Worm (Caenorhabditis elegans): Measurements from ENCODE around the gene W02F12.4.

- TF ChIP-seq ceh-32 (tag; optimal IDR thresholded peaks at IDR 0.05; ENCODE audit: poor library complexity), result no peak
- TF ChIP-seq snpc-4 (tag; optimal IDR thresholded peaks at IDR 0.05), result no peak
- TF ChIP-seq zag-1 (tag; optimal IDR thresholded peaks at IDR 0.05), result no peak
- TF ChIP-seq unc-62 (GFP tag; optimal IDR thresholded peaks at IDR 0.05 in 1 of 2), result no peak
- no peak for TF ChIP-seq unc-62 (tag; optimal IDR thresholded peaks at IDR 0.05)
- no peak for TF ChIP-seq lsy-2 (tag; optimal IDR thresholded peaks at IDR 0.05)
- TF ChIP-seq ztf-11 (tag; optimal IDR thresholded peaks at IDR 0.05), result no peak
- TF ChIP-seq dve-1 (tag; optimal IDR thresholded peaks at IDR 0.05; ENCODE audit: insufficient read depth), result no peak
- no peak for TF ChIP-seq F37D6.2 (tag; optimal IDR thresholded peaks at IDR 0.05)
- no peak for TF ChIP-seq ceh-82 (tag; optimal IDR thresholded peaks at IDR 0.05)
- no peak for TF ChIP-seq ceh-20 (GFP tag; IDR thresholded peaks at IDR 0.05)
- no peak for TF ChIP-seq F26F4.8 (GFP tag; conservative IDR thresholded peaks at IDR 0.05)
Observed at ce11 chrV:6669520-6669919, 37.2 kb downstream of the W02F12.4 start, which contains the start of gene cest-28.

Measured in whole organism, L4 larva.